Worm (Caenorhabditis elegans) whole organism, midembryonic: ENCODE measurements around the gene rpl-33.

Source experiments
- T22C8.4 ChIP-seq: fragments of 200-800 bp; sonication (Bioruptor generic); IDR thresholded peaks from 2 replicates; pipeline ENCODE4 v1.3.6; 2022; ENCODE audit warnings: missing genetic modification characterization, missing compliant biosample characterization
- cog-1 ChIP-seq: sonication (generic microtip); optimal IDR thresholded peaks from 2 replicates; lab custom pipeline; 2016; ENCODE audit warnings: missing genetic modification characterization, missing compliant biosample characterization
- flt-1 ChIP-seq: fragments of 200-800 bp; sonication (Bioruptor generic); IDR thresholded peaks from 2 replicates; pipeline ENCODE4 v1.3.6; 2022; ENCODE audit warnings: missing genetic modification characterization, missing compliant biosample characterization
- klf-2 ChIP-seq: fragments of 200-800 bp; sonication (Bioruptor generic); conservative IDR thresholded peaks from 2 replicates; pipeline ENCODE4 v1.3.6; 2022; ENCODE audit warnings: missing genetic modification reagents, missing genetic modification characterization, missing compliant biosample characterization
- med-1 ChIP-seq: sonication (generic microtip); optimal IDR thresholded peaks from 2 replicates; lab custom pipeline; 2017; ENCODE audit warnings: missing genetic modification characterization, mild to moderate bottlenecking, missing compliant biosample characterization, antibody characterized with exemption, missing genetic modification reagents; ENCODE audit not compliant: insufficient read depth
- ref-1 ChIP-seq: fragments of 200-800 bp; sonication (Bioruptor generic); conservative IDR thresholded peaks from 2 replicates; pipeline ENCODE4 v1.3.6; 2022; ENCODE audit warnings: missing genetic modification reagents, missing genetic modification characterization, missing compliant biosample characterization
- tab-1 ChIP-seq: fragments of 200-800 bp; sonication (Bioruptor generic); IDR thresholded peaks from 2 replicates; pipeline ENCODE4 v1.3.6; 2022; ENCODE audit warnings: missing genetic modification characterization, missing compliant biosample characterization
- ztf-23 ChIP-seq: fragments of 200-800 bp; sonication (Bioruptor generic); IDR thresholded peaks from 2 replicates; pipeline ENCODE4 v1.3.6; 2022; ENCODE audit warnings: missing genetic modification reagents, missing genetic modification characterization, missing compliant biosample characterization
- ztf-29 ChIP-seq: fragments of 200-800 bp; sonication (Bioruptor generic); IDR thresholded peaks from 2 replicates; pipeline ENCODE4 v1.3.6; 2022; ENCODE audit warnings: missing genetic modification reagents, missing genetic modification characterization, missing compliant biosample characterization

The rpl-33 gene

DNA sequence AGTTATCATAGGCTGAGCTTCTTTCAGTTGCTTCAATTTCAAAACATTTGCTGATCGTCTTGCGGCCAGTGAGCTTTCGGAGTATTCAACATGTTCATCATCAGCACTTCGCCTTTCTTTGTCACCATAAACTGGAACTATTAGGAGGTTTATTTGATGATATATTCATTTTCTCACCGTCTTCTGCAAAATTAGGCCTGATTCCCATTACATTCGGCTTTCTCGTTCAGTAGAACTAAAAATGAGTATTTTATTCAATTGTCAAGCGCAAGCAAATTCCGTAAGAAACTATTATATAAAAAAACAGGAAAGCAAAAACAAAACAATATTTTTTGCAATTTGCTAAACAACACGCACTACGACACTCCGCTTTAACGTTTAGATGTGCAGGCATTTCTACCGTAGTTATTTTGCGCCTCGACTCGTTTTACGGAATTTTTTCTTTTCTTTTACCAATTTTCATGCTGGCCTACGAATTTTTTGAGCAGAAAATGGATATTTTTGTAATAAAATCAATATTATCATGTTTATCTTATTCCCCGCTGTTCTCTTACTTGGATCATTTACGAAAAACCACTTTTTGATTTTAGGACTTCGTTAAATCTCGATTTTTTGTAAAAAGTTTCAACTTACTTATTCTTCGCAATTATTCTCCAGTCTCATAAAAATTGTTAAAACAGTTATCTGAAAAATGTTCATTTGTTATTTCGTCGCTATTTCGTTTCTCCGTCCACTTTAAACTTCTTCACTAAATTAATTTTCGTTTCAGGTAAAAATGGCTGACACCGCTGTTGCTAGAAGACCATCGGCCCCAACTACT lies at the start of gene rpl-33, which contains the start of gene farl-11:
rpl-33 (plus strand) TSS at position 770 of the 820 bp plus-strand sequence.
farl-11 (minus strand) TSS at position 242 of the 820 bp plus-strand sequence.
- no peak for TF ChIP-seq ref-1 (GFP tag; lab: Robert Waterston, UW)
- peak; percentile 57; the same call in 1 of the 2 replicates for TF ChIP-seq ztf-23 (GFP tag; lab: Robert Waterston, UW)
- 0 out of 2 replicates have a peak, but pooled peaks have one; percentile 32 for TF ChIP-seq flt-1 (GFP tag; lab: Robert Waterston, UW)
- no peak for TF ChIP-seq tab-1 (GFP tag; lab: Robert Waterston, UW)
- no peak for TF ChIP-seq klf-2
- TF ChIP-seq med-1 (GFP tag; lab: Kevin White, UChicago), result no peak
- no peak for TF ChIP-seq cog-1
- TF ChIP-seq ztf-29 (GFP tag; lab: Robert Waterston, UW), result no peak

DNA sequence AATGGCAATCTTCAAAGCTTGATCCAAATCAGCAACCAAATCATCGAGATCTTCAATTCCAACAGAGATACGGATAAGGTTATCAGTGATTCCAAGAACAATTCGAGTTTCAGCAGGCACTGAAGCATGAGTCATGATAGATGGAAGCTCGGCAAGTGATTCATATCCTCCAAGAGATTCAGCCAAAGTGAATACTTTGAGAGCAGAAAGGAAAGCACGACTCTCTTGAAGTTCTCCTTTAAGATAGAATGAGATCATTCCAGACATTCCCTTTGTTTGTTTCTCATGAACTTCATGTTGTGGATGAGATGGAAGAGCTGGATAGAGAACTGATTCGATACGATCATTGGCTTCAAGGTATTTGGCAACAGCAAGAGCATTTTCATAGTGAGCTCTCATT lies 49.0 kb upstream of the rpl-33 start:
- TF ChIP-seq ztf-29 (GFP tag; lab: Robert Waterston, UW) (no peak), cog-1 (no peak), tab-1 (GFP tag; lab: Robert Waterston, UW) (no peak), flt-1 (GFP tag; lab: Robert Waterston, UW) (no peak), ref-1 (GFP tag; lab: Robert Waterston, UW) (no peak), klf-2 (no peak)

DNA sequence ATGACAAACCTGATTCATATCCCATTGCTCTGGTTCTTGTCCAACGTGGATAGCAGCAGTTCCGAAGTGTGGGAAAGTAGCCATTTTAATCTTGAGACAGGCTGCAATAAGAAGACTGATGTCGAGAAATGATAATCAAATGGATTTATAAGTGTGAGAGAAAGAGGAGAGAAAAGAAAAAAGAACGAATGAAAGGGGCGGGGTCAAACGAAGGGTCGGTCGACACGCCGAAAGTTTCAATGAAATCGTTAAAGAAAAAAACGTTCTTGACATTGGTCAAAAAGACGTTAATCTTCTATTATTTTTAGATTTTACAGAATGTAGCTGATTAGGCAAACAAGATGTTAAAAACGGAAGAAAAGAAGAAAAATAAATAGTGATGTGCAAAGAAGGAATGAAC lies 47.5 kb upstream of the rpl-33 start, which contains the start of gene cth-2:
cth-2 (minus strand) TSS at position 101 of the 400 bp plus-strand sequence.
- TF ChIP-seq tab-1 (GFP tag; lab: Robert Waterston, UW) (no peak), ref-1 (GFP tag; lab: Robert Waterston, UW) (no peak), med-1 (GFP tag; lab: Kevin White, UChicago) (no peak), flt-1 (GFP tag; lab: Robert Waterston, UW) (no peak), ztf-29 (GFP tag; lab: Robert Waterston, UW) (no peak), cog-1 (no peak), ztf-23 (GFP tag; lab: Robert Waterston, UW) (no peak), klf-2 (no peak), T22C8.4 (GFP tag; lab: Robert Waterston, UW) (no peak)

DNA sequence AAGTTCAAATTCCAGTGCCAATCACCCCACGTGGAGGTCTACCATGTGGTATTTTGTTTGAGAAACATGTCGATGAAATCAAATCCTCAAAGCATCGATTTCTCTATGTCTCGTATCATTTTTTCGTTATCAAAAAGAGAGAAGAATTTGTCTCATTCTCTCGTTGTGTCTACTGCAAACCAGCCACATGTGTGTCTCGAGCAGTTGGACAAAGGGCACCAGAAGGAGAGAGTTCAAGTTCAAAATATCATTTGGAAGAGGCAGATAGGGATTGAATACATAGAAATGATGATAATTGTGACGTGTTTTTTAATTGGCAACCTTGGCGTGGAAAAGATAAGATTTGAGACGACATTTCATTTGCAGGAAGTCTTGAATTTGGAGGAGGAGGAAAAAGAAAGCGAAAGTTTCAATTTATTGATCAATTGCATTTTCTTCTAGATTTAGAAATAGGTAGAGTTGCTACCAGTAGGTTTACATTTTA lies 46.0 kb upstream of the rpl-33 start:
- no peak for TF ChIP-seq ztf-23 (GFP tag; lab: Robert Waterston, UW)

DNA sequence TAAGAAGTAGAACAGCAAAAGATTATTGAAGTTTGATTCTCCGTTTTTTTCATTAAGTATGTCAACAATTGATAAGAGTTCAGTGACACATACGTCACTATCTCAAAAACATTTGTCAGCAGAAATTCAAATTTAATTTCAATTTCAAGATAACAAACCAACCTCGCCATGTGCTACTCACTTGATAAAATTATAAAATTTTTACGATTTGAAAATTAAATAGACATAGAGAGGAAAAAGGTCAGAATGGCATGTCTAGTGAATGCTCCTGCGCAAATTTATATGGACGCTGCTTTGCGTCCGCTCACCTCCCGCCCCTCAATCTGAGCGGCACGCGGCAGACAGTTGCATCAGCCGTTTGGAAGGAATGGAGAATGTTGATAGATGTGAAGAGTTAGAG lies 45.2 kb upstream of the rpl-33 start:
- TF ChIP-seq klf-2, result no peak
- TF ChIP-seq ref-1 (GFP tag; lab: Robert Waterston, UW), result no peak
- TF ChIP-seq ztf-29 (GFP tag; lab: Robert Waterston, UW), result no peak
- no peak for TF ChIP-seq T22C8.4 (GFP tag; lab: Robert Waterston, UW)
- no peak for TF ChIP-seq tab-1 (GFP tag; lab: Robert Waterston, UW)
- TF ChIP-seq cog-1, result no peak
- TF ChIP-seq flt-1 (GFP tag; lab: Robert Waterston, UW), result no peak
- TF ChIP-seq ztf-23 (GFP tag; lab: Robert Waterston, UW), result no peak
- no peak for TF ChIP-seq med-1 (GFP tag; lab: Kevin White, UChicago)

DNA sequence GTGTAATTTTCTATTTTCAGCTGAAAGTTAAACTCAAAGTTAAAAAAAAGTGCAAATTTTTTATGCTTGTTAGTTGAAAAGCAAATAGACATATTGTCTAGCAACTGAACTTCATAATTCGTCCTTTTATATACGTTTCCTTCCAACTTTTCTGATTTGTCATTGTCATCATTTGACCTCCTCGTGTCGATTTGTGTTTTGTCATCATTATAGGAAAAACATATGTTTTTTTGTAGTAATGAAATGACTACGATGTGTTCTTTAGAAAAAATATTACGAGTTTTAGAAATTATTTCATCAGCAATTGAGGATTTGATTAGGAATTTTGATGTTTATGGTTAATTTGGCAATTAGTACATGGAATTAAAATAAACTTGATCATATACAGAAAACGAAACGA lies 44.6 kb upstream of the rpl-33 start:
- TF ChIP-seq cog-1 (no peak), med-1 (GFP tag; lab: Kevin White, UChicago) (no peak), ref-1 (GFP tag; lab: Robert Waterston, UW) (no peak), T22C8.4 (GFP tag; lab: Robert Waterston, UW) (no peak), flt-1 (GFP tag; lab: Robert Waterston, UW) (no peak), ztf-29 (GFP tag; lab: Robert Waterston, UW) (no peak), tab-1 (GFP tag; lab: Robert Waterston, UW) (no peak), ztf-23 (GFP tag; lab: Robert Waterston, UW) (no peak), klf-2 (no peak)

DNA sequence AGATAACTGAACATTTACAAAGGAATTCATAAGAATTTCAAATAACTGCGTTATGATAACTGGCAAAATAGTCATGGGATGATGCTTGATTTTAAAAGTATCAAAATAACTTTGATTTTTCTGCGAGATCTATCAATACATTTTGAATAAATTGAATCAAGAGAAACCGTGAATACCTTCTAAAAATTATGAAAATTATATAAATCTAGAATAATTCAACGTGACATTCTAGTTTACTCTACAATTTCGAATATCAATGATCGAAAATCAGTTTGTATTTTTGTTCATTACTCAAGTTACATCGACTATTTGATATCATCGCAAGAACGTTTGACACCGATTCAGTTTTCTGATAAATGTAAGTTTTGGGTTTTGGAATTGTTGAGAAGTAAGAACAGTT lies 43.6 kb upstream of the rpl-33 start, which contains the start of gene acs-6:
acs-6 (plus strand) TSS at position 301 of the 400 bp plus-strand sequence.
- TF ChIP-seq ztf-29 (GFP tag; lab: Robert Waterston, UW) (no peak), cog-1 (no peak), ref-1 (GFP tag; lab: Robert Waterston, UW) (no peak), T22C8.4 (GFP tag; lab: Robert Waterston, UW) (no peak), klf-2 (no peak)

DNA sequence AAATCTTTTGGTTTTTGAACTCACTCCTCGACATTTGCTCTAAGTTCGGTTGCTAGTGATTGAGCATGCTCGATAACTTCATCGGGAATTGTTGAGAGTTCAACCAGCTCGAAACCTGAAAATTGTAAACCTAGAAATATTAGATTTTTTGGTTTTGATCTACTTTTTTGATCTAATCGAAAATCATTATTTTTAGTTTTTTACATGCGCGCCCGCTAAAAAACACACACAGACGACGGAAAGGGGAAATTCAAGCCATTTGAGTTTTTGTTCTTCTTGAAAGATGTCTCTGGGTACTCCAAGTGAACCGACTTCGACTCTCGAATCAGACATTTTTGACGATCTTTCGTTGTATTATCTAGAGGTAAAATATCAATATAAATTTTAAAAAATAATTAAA lies 40.0 kb upstream of the rpl-33 start, which contains the start of gene nos-2:
nos-2 (plus strand) TSS at position 228 of the 400 bp plus-strand sequence.
- TF ChIP-seq med-1 (GFP tag; lab: Kevin White, UChicago) (no peak), ztf-23 (GFP tag; lab: Robert Waterston, UW) (no peak), cog-1 (no peak), ref-1 (GFP tag; lab: Robert Waterston, UW) (no peak)

DNA sequence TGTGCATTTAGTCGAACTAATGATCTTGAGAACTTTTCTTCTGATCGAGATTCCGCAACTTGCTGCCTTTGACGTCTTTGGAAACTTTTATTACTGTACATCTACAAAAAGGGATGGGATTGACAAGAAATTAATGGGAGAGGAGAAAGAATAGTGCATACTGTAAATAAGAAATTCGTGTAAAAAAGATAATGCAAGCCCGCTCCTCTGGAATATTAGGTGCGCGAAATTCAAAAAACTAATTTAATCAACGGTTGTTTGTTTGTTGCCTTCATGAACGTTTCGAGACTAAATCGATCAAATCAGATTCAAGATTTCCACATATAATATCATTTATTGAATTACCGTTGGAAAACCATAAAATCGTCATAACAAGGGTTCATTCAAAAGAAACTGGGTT lies 35.5 kb upstream of the rpl-33 start, which contains the start of gene him-14:
him-14 (minus strand) TSS at position 101 of the 400 bp plus-strand sequence.
- TF ChIP-seq flt-1 (GFP tag; lab: Robert Waterston, UW) (no peak), tab-1 (GFP tag; lab: Robert Waterston, UW) (no peak), med-1 (GFP tag; lab: Kevin White, UChicago) (no peak), klf-2 (no peak), ref-1 (GFP tag; lab: Robert Waterston, UW) (no peak), T22C8.4 (GFP tag; lab: Robert Waterston, UW) (no peak), ztf-23 (GFP tag; lab: Robert Waterston, UW) (no peak), ztf-29 (GFP tag; lab: Robert Waterston, UW) (no peak), cog-1 (no peak)
